Worm (Caenorhabditis elegans) whole organism, L4 larva: Measurements from ENCODE around the gene eat-6.

Source experiments
- D1046.2 ChIP-seq: fragments of 200-800 bp; sonication (Bioruptor generic); IDR thresholded peaks from 2 replicates; pipeline ENCODE4 v1.3.6; 2022; ENCODE audit warnings: missing genetic modification characterization, missing compliant biosample characterization
- F37D6.2 ChIP-seq: sonication (generic microtip); optimal IDR thresholded peaks from 2 replicates; lab custom pipeline; 2016; ENCODE audit warnings: mild to moderate bottlenecking, missing genetic modification characterization, missing compliant biosample characterization
- F44E2.7 ChIP-seq: fragments of 200-800 bp; sonication (Bioruptor generic); IDR thresholded peaks from 2 replicates; pipeline ENCODE4 v2.1.2; 2022; ENCODE audit warnings: missing genetic modification characterization, missing compliant biosample characterization
- R02D3.7 ChIP-seq: fragments of 150-350 bp; sonication (generic microtip); optimal IDR thresholded peaks from 3 replicates; lab custom pipeline; 2014; ENCODE audit warnings: missing biosample characterization, missing genetic modification characterization
- T26A8.4 ChIP-seq: fragments of 200-800 bp; sonication (Bioruptor generic); IDR thresholded peaks from 2 replicates; pipeline ENCODE4 v1.3.6; 2022; ENCODE audit warnings: missing genetic modification characterization, missing compliant biosample characterization
- ZK337.2 ChIP-seq: fragments of 200-800 bp; sonication (Bioruptor generic); IDR thresholded peaks from 2 replicates; pipeline ENCODE4 v1.3.6; 2022; ENCODE audit warnings: missing genetic modification reagents, missing genetic modification characterization, missing compliant biosample characterization
- ama-1 ChIP-seq: fragments of 150-350 bp; optimal IDR thresholded peaks from 2 replicates; lab custom pipeline; 2014; ENCODE audit warnings: inconsistent platforms, mixed read lengths
- arid-1 ChIP-seq: fragments of 200-800 bp; sonication (Bioruptor generic); conservative IDR thresholded peaks from 2 replicates; pipeline ENCODE4 v1.3.6; 2022; ENCODE audit warnings: missing genetic modification reagents, missing genetic modification characterization, missing compliant biosample characterization
- attf-4 ChIP-seq: sonication (generic microtip); optimal IDR thresholded peaks from 3 replicates; lab custom pipeline; 2017; ENCODE audit warnings: missing biosample characterization, missing genetic modification characterization
- ceh-32 ChIP-seq: sonication (generic microtip); optimal IDR thresholded peaks from 2 replicates; lab custom pipeline; 2016; ENCODE audit warnings: mild to moderate bottlenecking, missing genetic modification characterization, missing compliant biosample characterization; ENCODE audit not compliant: poor library complexity
- ceh-44 ChIP-seq: fragments of 200-800 bp; sonication (Bioruptor generic); IDR thresholded peaks from 2 replicates; pipeline ENCODE4 v1.3.6; 2022; ENCODE audit warnings: missing genetic modification reagents, missing genetic modification characterization, missing compliant biosample characterization
- ceh-82 ChIP-seq: sonication (generic microtip); optimal IDR thresholded peaks from 2 replicates; lab custom pipeline; 2017; ENCODE audit warnings: missing biosample characterization, missing genetic modification characterization
- ces-1 ChIP-seq: fragments of 150-350 bp; sonication (generic microtip); optimal IDR thresholded peaks from 4 replicates; lab custom pipeline; 2014; ENCODE audit warnings: missing biosample characterization, missing genetic modification reagents, missing genetic modification characterization
- ctbp-1 ChIP-seq: fragments of 200-800 bp; sonication (Bioruptor generic); IDR thresholded peaks from 2 replicates; pipeline ENCODE4 v1.3.6; 2022; ENCODE audit warnings: missing genetic modification reagents, missing genetic modification characterization, missing compliant biosample characterization
- daf-16 ChIP-seq, 3 experiments: sonication (generic microtip); optimal IDR thresholded peaks; 2 replicates each; lab custom pipeline; 2016 to 2017; ENCODE audit warnings: missing genetic modification characterization in 3 of 3, missing genetic modification reagents in 3 of 3, mild to moderate bottlenecking in 2 of 3, missing compliant biosample characterization in 2 of 3, missing biosample characterization in 1 of 3, moderate library complexity in 1 of 3
- daf-8 ChIP-seq: fragments of 200-800 bp; sonication (Bioruptor generic); IDR thresholded peaks from 2 replicates; pipeline ENCODE4 v1.3.6; 2022; ENCODE audit warnings: missing genetic modification characterization, missing compliant biosample characterization
- dmd-6 ChIP-seq: fragments of 200-800 bp; sonication (Bioruptor generic); IDR thresholded peaks from 2 replicates; pipeline ENCODE4 v1.3.6; 2022; ENCODE audit warnings: missing genetic modification reagents, missing genetic modification characterization, missing compliant biosample characterization
- dmd-8 ChIP-seq: fragments of 200-800 bp; sonication (Bioruptor generic); IDR thresholded peaks from 2 replicates; pipeline ENCODE4 v1.3.6; 2022; ENCODE audit warnings: missing genetic modification characterization, missing compliant biosample characterization
- dmd-9 ChIP-seq: fragments of 200-800 bp; sonication (Bioruptor generic); IDR thresholded peaks from 2 replicates; pipeline ENCODE4 v1.3.6; 2022; ENCODE audit warnings: missing genetic modification reagents, missing genetic modification characterization, missing compliant biosample characterization
- dpl-1 ChIP-seq: fragments of 150-350 bp; optimal IDR thresholded peaks from 2 replicates; lab custom pipeline; 2014; ENCODE audit warnings: missing biosample characterization, missing genetic modification reagents, missing genetic modification characterization
- dve-1 ChIP-seq: sonication (generic microtip); optimal IDR thresholded peaks from 2 replicates; lab custom pipeline; 2017; ENCODE audit warnings: antibody characterized with exemption, mild to moderate bottlenecking, missing genetic modification characterization, missing compliant biosample characterization; ENCODE audit not compliant: insufficient read depth
- egl-27 ChIP-seq: sonication (generic microtip); optimal IDR thresholded peaks from 3 replicates; lab custom pipeline; 2017; ENCODE audit warnings: missing biosample characterization, missing genetic modification reagents, missing genetic modification characterization
- fos-1 ChIP-seq: fragments of 150-350 bp; optimal IDR thresholded peaks from 2 replicates; lab custom pipeline; 2014; ENCODE audit warnings: missing biosample characterization, missing genetic modification characterization
- gei-8 ChIP-seq: fragments of 200-800 bp; sonication (Bioruptor generic); optimal IDR thresholded peaks from 2 replicates; lab custom pipeline; 2018; ENCODE audit warnings: mild to moderate bottlenecking, missing genetic modification characterization, missing compliant biosample characterization
- hlh-11 ChIP-seq: fragments of 200-800 bp; sonication (Bioruptor generic); optimal IDR thresholded peaks from 2 replicates; lab custom pipeline; 2018; ENCODE audit warnings: mild to moderate bottlenecking, missing genetic modification characterization, missing compliant biosample characterization
- lin-15B ChIP-seq: fragments of 150-350 bp; sonication (generic microtip); optimal IDR thresholded peaks from 3 replicates; lab custom pipeline; 2014; ENCODE audit warnings: missing biosample characterization, missing genetic modification characterization
- lin-29 ChIP-seq: fragments of 200-800 bp; sonication (Bioruptor generic); IDR thresholded peaks from 2 replicates; pipeline ENCODE4 v1.3.6; 2022; ENCODE audit warnings: missing genetic modification reagents, missing genetic modification characterization, missing compliant biosample characterization
- lin-38 ChIP-seq: fragments of 200-800 bp; sonication (Bioruptor generic); IDR thresholded peaks from 2 replicates; pipeline ENCODE4 v1.3.6; 2022; ENCODE audit warnings: missing genetic modification reagents, missing genetic modification characterization, missing compliant biosample characterization
- lir-3 ChIP-seq: sonication (generic microtip); optimal IDR thresholded peaks from 2 replicates; lab custom pipeline; 2016; ENCODE audit warnings: mild to moderate bottlenecking, missing genetic modification characterization, missing compliant biosample characterization
- lsy-2 ChIP-seq, 2 experiments: fragments of 150-350 bp in 1 of 2; sonication (generic microtip) in 1 of 2; optimal IDR thresholded peaks; 2 replicates each; lab custom pipeline; 2014 to 2017; ENCODE audit warnings: missing biosample characterization in 2 of 2, missing genetic modification characterization in 2 of 2
- madf-9 ChIP-seq: fragments of 200-800 bp; sonication (Bioruptor generic); conservative IDR thresholded peaks from 2 replicates; pipeline ENCODE4 v1.3.6; 2022; ENCODE audit warnings: missing genetic modification reagents, missing genetic modification characterization, missing compliant biosample characterization
- mdl-1 ChIP-seq, 2 experiments: fragments of 150-350 bp in 1 of 2; sonication (generic microtip) in 1 of 2; optimal IDR thresholded peaks; 2 replicates each; lab custom pipeline; 2014 to 2017; ENCODE audit warnings: missing biosample characterization in 2 of 2, missing genetic modification characterization in 2 of 2
- mdt-29 ChIP-seq: fragments of 200-800 bp; sonication (Bioruptor generic); IDR thresholded peaks from 2 replicates; pipeline ENCODE4 v1.3.6; 2022; ENCODE audit warnings: missing genetic modification reagents, missing genetic modification characterization, missing compliant biosample characterization
- mxl-2 ChIP-seq: fragments of 200-800 bp; sonication (Bioruptor generic); conservative IDR thresholded peaks from 2 replicates; pipeline ENCODE4 v1.3.6; 2022; ENCODE audit warnings: missing genetic modification reagents, missing genetic modification characterization, missing compliant biosample characterization
- mxl-3 ChIP-seq: fragments of 200-800 bp; sonication (Bioruptor generic); optimal IDR thresholded peaks from 2 replicates; lab custom pipeline; 2018; ENCODE audit warnings: mild to moderate bottlenecking, missing genetic modification characterization, missing compliant biosample characterization
- nhr-11 ChIP-seq: fragments of 150-350 bp; optimal IDR thresholded peaks from 2 replicates; lab custom pipeline; 2014; ENCODE audit warnings: missing biosample characterization, missing genetic modification characterization
- nhr-111 ChIP-seq: fragments of 200-800 bp; sonication (Bioruptor generic); optimal IDR thresholded peaks from 2 replicates; lab custom pipeline; 2018; ENCODE audit warnings: mild to moderate bottlenecking, missing genetic modification characterization, missing compliant biosample characterization
- nhr-237 ChIP-seq: sonication (generic microtip); optimal IDR thresholded peaks from 2 replicates; lab custom pipeline; 2017; ENCODE audit warnings: missing biosample characterization, missing genetic modification characterization
- nhr-42 ChIP-seq: fragments of 200-800 bp; sonication (Bioruptor generic); IDR thresholded peaks from 2 replicates; pipeline ENCODE4 v1.3.6; 2022; ENCODE audit warnings: missing genetic modification characterization, missing compliant biosample characterization
- nhr-77 ChIP-seq: fragments of 150-350 bp; optimal IDR thresholded peaks from 2 replicates; lab custom pipeline; 2014; ENCODE audit warnings: missing biosample characterization, missing genetic modification characterization
- pha-4 ChIP-seq, 2 experiments: fragments of 150-350 bp in 1 of 2; fragments of 200-800 bp in 1 of 2; sonication (Bioruptor generic) in 1 of 2; IDR thresholded peaks in 1 of 2; optimal IDR thresholded peaks in 1 of 2; 2 replicates each; pipeline versions ENCODE4 v1.3.6 to Lab custom; 2014 to 2022; ENCODE audit warnings: missing genetic modification characterization in 2 of 2, missing genetic modification reagents in 2 of 2, missing biosample characterization in 1 of 2, missing compliant biosample characterization in 1 of 2
- saeg-2 ChIP-seq: fragments of 200-800 bp; sonication (Bioruptor generic); IDR thresholded peaks from 2 replicates; pipeline ENCODE4 v1.3.6; 2022; ENCODE audit warnings: missing genetic modification reagents, missing genetic modification characterization, missing compliant biosample characterization
- set-16 ChIP-seq: fragments of 200-800 bp; sonication (Bioruptor generic); IDR thresholded peaks from 2 replicates; pipeline ENCODE4 v1.3.6; 2022; ENCODE audit warnings: missing genetic modification reagents, missing genetic modification characterization, missing compliant biosample characterization
- skn-1 ChIP-seq: fragments of 150-350 bp; optimal IDR thresholded peaks from 2 replicates; lab custom pipeline; 2014; ENCODE audit warnings: missing biosample characterization, missing genetic modification characterization
- snpc-1.2 ChIP-seq: fragments of 200-800 bp; sonication (Bioruptor generic); IDR thresholded peaks from 2 replicates; pipeline ENCODE4 v1.3.6; 2022; ENCODE audit warnings: missing genetic modification reagents, missing genetic modification characterization, missing compliant biosample characterization
- spr-1 ChIP-seq: sonication (generic microtip); optimal IDR thresholded peaks from 2 replicates; lab custom pipeline; 2016; ENCODE audit warnings: mild to moderate bottlenecking, missing genetic modification characterization, missing compliant biosample characterization
- unc-130 ChIP-seq: sonication (generic microtip); optimal IDR thresholded peaks from 2 replicates; lab custom pipeline; 2016; ENCODE audit warnings: missing genetic modification reagents, missing genetic modification characterization, missing compliant biosample characterization
- zag-1 ChIP-seq: fragments of 150-350 bp; optimal IDR thresholded peaks from 2 replicates; lab custom pipeline; 2014; ENCODE audit warnings: missing biosample characterization, missing genetic modification characterization
- zfp-2 ChIP-seq: sonication (generic microtip); optimal IDR thresholded peaks from 2 replicates; lab custom pipeline; 2016; ENCODE audit warnings: mild to moderate bottlenecking, missing genetic modification characterization, missing compliant biosample characterization
- zip-2 ChIP-seq: fragments of 150-350 bp; optimal IDR thresholded peaks from 2 replicates; lab custom pipeline; 2014; ENCODE audit warnings: missing biosample characterization, missing genetic modification characterization

eat-6 gene

DNA sequence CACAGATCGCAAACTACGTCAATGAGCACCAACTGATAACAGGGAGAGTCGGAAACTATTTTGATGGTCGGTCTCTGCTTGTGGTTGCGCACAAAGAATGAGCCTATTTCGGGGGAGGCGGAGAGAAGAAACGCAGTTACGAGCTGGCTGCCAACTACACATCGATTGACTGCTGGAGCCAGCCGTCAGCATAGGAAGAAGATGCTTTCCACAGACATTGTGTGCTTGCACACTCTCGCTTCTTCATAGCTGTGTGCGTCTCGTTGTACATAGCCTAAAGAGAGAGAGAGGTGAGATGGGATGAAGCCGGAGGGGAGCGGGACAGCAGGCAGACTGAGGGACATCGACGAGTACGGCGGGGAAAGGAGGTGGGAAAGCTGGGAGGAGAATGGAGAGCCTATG lies 645 bp upstream of the eat-6 start (continued):
- TF ChIP-seq T26A8.4 (no peak; the same call in 1 of the 2 replicates), daf-8 (GFP tag; lab: Robert Waterston, UW) (no peak), pha-4 (GFP tag; IDR thresholded peaks at IDR 0.05; lab: Robert Waterston, UW) (no peak; the same call in 1 of the 2 replicates), pha-4 (tag; optimal IDR thresholded peaks at IDR 0.05; lab: Kevin White, UChicago) (no peak), lir-3 (no peak), saeg-2 (GFP tag; lab: Robert Waterston, UW) (no peak), dve-1 (tag; lab: Kevin White, UChicago) (peak; percentile 64), mdl-1 (tag; optimal IDR thresholded peaks at IDR 0.05; lab: Kevin White, UChicago) (peak in 1 of 2 experiments; percentile 57), ama-1 (no peak), R02D3.7 (tag; lab: Kevin White, UChicago) (no peak), zfp-2 (no peak), dmd-9 (GFP tag; lab: Robert Waterston, UW) (no peak), mxl-2 (GFP tag; lab: Robert Waterston, UW) (0 out of 2 replicates have a peak, but pooled peaks have one; percentile 16), skn-1 (tag; lab: Kevin White, UChicago) (no peak), dpl-1 (peak; percentile 15), mxl-3 (GFP tag; lab: Kevin White, UChicago) (peak; percentile 35), madf-9 (no peak), spr-1 (tag; lab: Kevin White, UChicago) (no peak), nhr-237 (tag; lab: Kevin White, UChicago) (no peak), F44E2.7 (GFP tag; lab: Robert Waterston, UW) (no peak), nhr-111 (GFP tag; lab: Kevin White, UChicago) (no peak), ceh-44 (GFP tag; lab: Robert Waterston, UW) (no peak), set-16 (GFP tag; lab: Robert Waterston, UW) (no peak; the same call in 1 of the 2 replicates), nhr-77 (tag; lab: Kevin White, UChicago) (peak; percentile 50), ZK337.2 (GFP tag; lab: Robert Waterston, UW) (0 out of 2 replicates have a peak, but pooled peaks have one; percentile 20), arid-1 (GFP tag; lab: Robert Waterston, UW) (peak; percentile 58; the same call in 1 of the 2 replicates), snpc-1.2 (0 out of 2 replicates have a peak, but pooled peaks have one; percentile 9), lin-38 (GFP tag; lab: Robert Waterston, UW) (peak; percentile 28; the same call in 1 of the 2 replicates), mdt-29 (GFP tag; lab: Robert Waterston, UW) (peak; percentile 49; the same call in 1 of the 2 replicates), ctbp-1 (GFP tag; lab: Robert Waterston, UW) (peak; percentile 66; the same call in 1 of the 2 replicates), F37D6.2 (tag; lab: Kevin White, UChicago) (peak; percentile 36), dmd-6 (GFP tag; lab: Robert Waterston, UW) (peak; percentile 91), zag-1 (tag; lab: Kevin White, UChicago) (no peak), zip-2 (tag; lab: Kevin White, UChicago) (no peak), fos-1 (tag; lab: Kevin White, UChicago) (no peak), ceh-82 (tag; lab: Kevin White, UChicago) (no peak), ceh-32 (no peak), daf-16 (GFP tag; optimal IDR thresholded peaks at IDR 0.05; lab: Kevin White, UChicago) (peak in 1 of 2 experiments; percentile 37), daf-16 (tag; optimal IDR thresholded peaks at IDR 0.05; lab: Kevin White, UChicago) (peak; percentile 55), lsy-2 (tag; optimal IDR thresholded peaks at IDR 0.05; lab: Kevin White, UChicago) (peak; percentile 20 to 42), lin-15B (tag; lab: Kevin White, UChicago) (no peak), nhr-11 (tag; lab: Kevin White, UChicago) (peak; percentile 63), nhr-42 (GFP tag; lab: Robert Waterston, UW) (no peak), hlh-11 (peak; percentile 90), unc-130 (GFP tag; lab: Kevin White, UChicago) (no peak), ces-1 (GFP tag; lab: Kevin White, UChicago) (no peak), attf-4 (tag; lab: Kevin White, UChicago) (no peak), dmd-8 (GFP tag; lab: Robert Waterston, UW) (peak; percentile 74; the same call in 1 of the 2 replicates), lin-29 (GFP tag; lab: Robert Waterston, UW) (no peak), D1046.2 (GFP tag; lab: Robert Waterston, UW) (no peak), gei-8 (GFP tag; lab: Kevin White, UChicago) (peak; percentile 62), egl-27 (no peak)
